Worm (Caenorhabditis elegans): ENCODE data around the gene B0303.7.

- no peak for TF ChIP-seq nhr-237 (tag; optimal IDR thresholded peaks at IDR 0.05)
- TF ChIP-seq lsy-2 (tag; optimal IDR thresholded peaks at IDR 0.05) = no peak
Observed at ce11 chrIII:8668717-8669116, 24.7 kb upstream of the B0303.7 start.
